Worm (Caenorhabditis elegans) whole organism, L1 larva: ENCODE data around the gene clec-208.

ENCODE experiments used
- C34B4.2 ChIP-seq: sonication (generic microtip); optimal IDR thresholded peaks from 2 replicates; lab custom pipeline; 2017; ENCODE audit warnings: mild to moderate bottlenecking, missing genetic modification characterization, missing compliant biosample characterization
- F16B12.6 ChIP-seq: fragments of 150-350 bp; optimal IDR thresholded peaks from 2 replicates; lab custom pipeline; 2014; ENCODE audit warnings: missing biosample characterization, missing genetic modification characterization
- aha-1 ChIP-seq: fragments of 150-350 bp; optimal IDR thresholded peaks from 2 replicates; lab custom pipeline; 2014; ENCODE audit warnings: missing biosample characterization, missing genetic modification characterization
- aly-2 ChIP-seq: fragments of 150-350 bp; optimal IDR thresholded peaks from 2 replicates; lab custom pipeline; 2014; ENCODE audit warnings: missing biosample characterization, missing genetic modification characterization
- ama-1 ChIP-seq: fragments of 150-350 bp; optimal IDR thresholded peaks from 2 replicates; lab custom pipeline; 2014
- blmp-1 ChIP-seq: fragments of 150-350 bp; optimal IDR thresholded peaks from 2 replicates; lab custom pipeline; 2014; ENCODE audit warnings: missing biosample characterization, missing genetic modification characterization
- ceh-63 ChIP-seq: fragments of 200-800 bp; sonication (Bioruptor generic); optimal IDR thresholded peaks from 2 replicates; lab custom pipeline; 2018; ENCODE audit warnings: mild to moderate bottlenecking, missing genetic modification characterization, missing compliant biosample characterization
- ceh-82 ChIP-seq, 3 experiments: fragments of 150-350 bp in 1 of 3; sonication (generic microtip) in 2 of 3; optimal IDR thresholded peaks; 2 replicates each; lab custom pipeline; 2014 to 2017; ENCODE audit warnings: missing biosample characterization in 3 of 3, missing genetic modification characterization in 3 of 3
- ceh-88 ChIP-seq: fragments of 200-800 bp; sonication (Bioruptor generic); IDR thresholded peaks from 2 replicates; pipeline ENCODE4 v1.3.6; 2022; ENCODE audit warnings: missing genetic modification characterization, missing compliant biosample characterization
- ceh-90 ChIP-seq: sonication (generic microtip); optimal IDR thresholded peaks from 2 replicates; lab custom pipeline; 2016; ENCODE audit warnings: missing genetic modification characterization, missing compliant biosample characterization
- ces-1 ChIP-seq: fragments of 150-350 bp; optimal IDR thresholded peaks from 2 replicates; lab custom pipeline; 2014; ENCODE audit warnings: missing biosample characterization, missing genetic modification reagents, missing genetic modification characterization
- dpl-1 ChIP-seq, 3 experiments: fragments of 150-350 bp in 2 of 3; sonication (generic microtip) in 1 of 3; optimal IDR thresholded peaks; 2 replicates each; lab custom pipeline; 2014 to 2017; ENCODE audit warnings: missing biosample characterization in 3 of 3, missing genetic modification characterization in 3 of 3, missing genetic modification reagents in 3 of 3
- dsc-1 ChIP-seq: sonication (generic microtip); optimal IDR thresholded peaks from 2 replicates; lab custom pipeline; 2016; ENCODE audit warnings: mild to moderate bottlenecking, missing genetic modification characterization, missing compliant biosample characterization
- efl-1 ChIP-seq, 4 experiments: fragments of 150-350 bp; optimal IDR thresholded peaks in 3 of 4; peaks in 1 of 4; 1 replicate in 1 of 4; 2 replicates in 3 of 4; lab custom pipeline; 2014; ENCODE audit warnings: missing biosample characterization in 2 of 4, missing genetic modification characterization in 2 of 4, missing genetic modification reagents in 2 of 4
- egl-13 ChIP-seq: sonication (generic microtip); optimal IDR thresholded peaks from 2 replicates; lab custom pipeline; 2016; ENCODE audit warnings: missing genotype, missing genetic modification reagents, missing genetic modification characterization, missing compliant biosample characterization
- egl-27 ChIP-seq, 2 experiments: fragments of 150-350 bp in 1 of 2; sonication (generic microtip); optimal IDR thresholded peaks; 3 replicates each; lab custom pipeline; 2017 to 2018; ENCODE audit warnings: missing biosample characterization in 2 of 2, missing genetic modification characterization in 2 of 2, missing genetic modification reagents in 2 of 2
- elt-2 ChIP-seq: sonication (generic microtip); optimal IDR thresholded peaks from 2 replicates; lab custom pipeline; 2016; ENCODE audit warnings: missing genetic modification characterization, mild to moderate bottlenecking, inconsistent platforms, missing compliant biosample characterization, missing genetic modification reagents
- elt-3 ChIP-seq, 6 experiments: fragments of 150-350 bp in 1 of 6; sonication (generic microtip); optimal IDR thresholded peaks; 2 replicates each; lab custom pipeline; 2017 to 2018; ENCODE audit warnings: missing biosample characterization in 6 of 6, missing genetic modification characterization in 6 of 6, inconsistent platforms in 1 of 6
- ets-5 ChIP-seq: fragments of 200-800 bp; sonication (Bioruptor generic); IDR thresholded peaks from 2 replicates; pipeline ENCODE4 v1.3.6; 2022; ENCODE audit warnings: missing genetic modification characterization, missing compliant biosample characterization
- fkh-4 ChIP-seq: sonication (generic microtip); optimal IDR thresholded peaks from 2 replicates; lab custom pipeline; 2016; ENCODE audit warnings: missing compliant biosample characterization, missing genetic modification characterization, borderline replicate concordance
- fkh-8 ChIP-seq: sonication (generic microtip); optimal IDR thresholded peaks from 2 replicates; lab custom pipeline; 2016; ENCODE audit warnings: mild to moderate bottlenecking, missing genetic modification characterization, missing compliant biosample characterization
- fos-1 ChIP-seq: fragments of 150-350 bp; optimal IDR thresholded peaks from 2 replicates; lab custom pipeline; 2014; ENCODE audit warnings: missing biosample characterization, missing genetic modification characterization
- hlh-17 ChIP-seq: fragments of 200-800 bp; sonication (Bioruptor generic); optimal IDR thresholded peaks from 2 replicates; lab custom pipeline; 2018; ENCODE audit warnings: missing genetic modification characterization, mild to moderate bottlenecking, missing compliant biosample characterization, moderate library complexity, borderline replicate concordance
- hpl-2 ChIP-seq: fragments of 150-350 bp; optimal IDR thresholded peaks from 2 replicates; lab custom pipeline; 2014; ENCODE audit warnings: missing biosample characterization, missing genetic modification reagents, missing genetic modification characterization
- irx-1 ChIP-seq: sonication (generic microtip); optimal IDR thresholded peaks from 2 replicates; lab custom pipeline; 2016; ENCODE audit warnings: missing genetic modification characterization, missing compliant biosample characterization
- lin-13 ChIP-seq: fragments of 150-350 bp; optimal IDR thresholded peaks from 2 replicates; lab custom pipeline; 2014; ENCODE audit warnings: missing biosample characterization, missing genetic modification reagents, missing genetic modification characterization
- lin-14 ChIP-seq: fragments of 200-800 bp; sonication (Bioruptor generic); optimal IDR thresholded peaks from 2 replicates; lab custom pipeline; 2018; ENCODE audit warnings: mild to moderate bottlenecking, missing genetic modification characterization, moderate library complexity, missing compliant biosample characterization
- lin-35 ChIP-seq, 2 experiments: fragments of 150-350 bp; optimal IDR thresholded peaks; 2 replicates each; lab custom pipeline; 2014; ENCODE audit warnings: missing biosample characterization in 2 of 2, missing genetic modification characterization in 2 of 2, missing genetic modification reagents in 2 of 2
- lin-39 ChIP-seq: fragments of 150-350 bp; optimal IDR thresholded peaks from 2 replicates; lab custom pipeline; 2014; ENCODE audit warnings: missing biosample characterization, missing genetic modification reagents, missing genetic modification characterization
- lir-3 ChIP-seq: sonication (generic microtip); optimal IDR thresholded peaks from 2 replicates; lab custom pipeline; 2016; ENCODE audit warnings: mild to moderate bottlenecking, missing genetic modification characterization, moderate library complexity, missing compliant biosample characterization; ENCODE audit not compliant: poor library complexity
- lsy-2 ChIP-seq, 2 experiments: fragments of 150-350 bp; optimal IDR thresholded peaks; 2 replicates each; lab custom pipeline; 2014; ENCODE audit warnings: missing biosample characterization in 2 of 2, missing genetic modification characterization in 2 of 2
- mab-9 ChIP-seq: fragments of 200-800 bp; sonication (Bioruptor generic); IDR thresholded peaks from 2 replicates; pipeline ENCODE4 v1.3.6; 2022; ENCODE audit warnings: missing genetic modification reagents, missing genetic modification characterization, missing compliant biosample characterization
- mef-2 ChIP-seq: fragments of 150-350 bp; optimal IDR thresholded peaks from 2 replicates; lab custom pipeline; 2014; ENCODE audit warnings: missing biosample characterization, missing genetic modification characterization
- mep-1 ChIP-seq: fragments of 150-350 bp; optimal IDR thresholded peaks from 2 replicates; lab custom pipeline; 2014; ENCODE audit warnings: missing biosample characterization, missing genetic modification characterization
- nhr-20 ChIP-seq: sonication (generic microtip); optimal IDR thresholded peaks from 2 replicates; lab custom pipeline; 2016; ENCODE audit warnings: mild to moderate bottlenecking, missing genetic modification characterization, missing compliant biosample characterization
- nhr-47 ChIP-seq: sonication (generic microtip); optimal IDR thresholded peaks from 2 replicates; lab custom pipeline; 2016; ENCODE audit warnings: mild to moderate bottlenecking, missing genetic modification characterization, moderate library complexity, missing compliant biosample characterization
- nhr-71 ChIP-seq: sonication (generic microtip); optimal IDR thresholded peaks from 2 replicates; lab custom pipeline; 2016; ENCODE audit warnings: mild to moderate bottlenecking, missing genetic modification characterization, moderate library complexity, missing compliant biosample characterization
- nhr-84 ChIP-seq: sonication (generic microtip); optimal IDR thresholded peaks from 2 replicates; lab custom pipeline; 2017; ENCODE audit warnings: missing biosample characterization, missing genetic modification characterization
- nhr-85 ChIP-seq: sonication (generic microtip); peaks from one replicate; lab custom pipeline; 2016; ENCODE audit warnings: missing genetic modification characterization, inconsistent platforms, missing compliant biosample characterization
- nhr-90 ChIP-seq: sonication (generic microtip); optimal IDR thresholded peaks from 2 replicates; lab custom pipeline; 2016; ENCODE audit warnings: mild to moderate bottlenecking, missing genetic modification characterization, missing compliant biosample characterization; ENCODE audit not compliant: poor library complexity
- pqm-1 ChIP-seq: sonication (generic microtip); optimal IDR thresholded peaks from 3 replicates; lab custom pipeline; 2017; ENCODE audit warnings: missing biosample characterization, missing genetic modification characterization
- rnt-1 ChIP-seq: sonication (generic microtip); optimal IDR thresholded peaks from 2 replicates; lab custom pipeline; 2016; ENCODE audit warnings: mild to moderate bottlenecking, missing genetic modification characterization, moderate library complexity, missing compliant biosample characterization
- skn-1 ChIP-seq: fragments of 150-350 bp; optimal IDR thresholded peaks from 2 replicates; lab custom pipeline; 2014; ENCODE audit warnings: missing biosample characterization, missing genetic modification characterization
- snu-23 ChIP-seq: sonication (generic microtip); optimal IDR thresholded peaks from 2 replicates; lab custom pipeline; 2016; ENCODE audit warnings: missing genetic modification characterization, missing compliant biosample characterization
- unc-130 ChIP-seq: fragments of 150-350 bp; optimal IDR thresholded peaks from 2 replicates; lab custom pipeline; 2017; ENCODE audit warnings: missing biosample characterization, missing genetic modification characterization, inconsistent platforms
- unc-30 ChIP-seq: sonication (generic microtip); optimal IDR thresholded peaks from 2 replicates; lab custom pipeline; 2017; ENCODE audit warnings: missing biosample characterization, missing genetic modification characterization
- unc-62 ChIP-seq: fragments of 150-350 bp; optimal IDR thresholded peaks from 2 replicates; lab custom pipeline; 2014; ENCODE audit warnings: missing biosample characterization, missing genetic modification reagents, missing genetic modification characterization
- vab-15 ChIP-seq: sonication (generic microtip); optimal IDR thresholded peaks from 2 replicates; lab custom pipeline; 2017; ENCODE audit warnings: missing genotype, mild to moderate bottlenecking, missing genetic modification characterization, missing compliant biosample characterization
- xbp-1 ChIP-seq: sonication (generic microtip); optimal IDR thresholded peaks from 2 replicates; lab custom pipeline; 2016; ENCODE audit warnings: missing genetic modification characterization, missing compliant biosample characterization
- zag-1 ChIP-seq: fragments of 150-350 bp; optimal IDR thresholded peaks from 2 replicates; lab custom pipeline; 2014; ENCODE audit warnings: missing biosample characterization, missing genetic modification characterization
- ztf-11 ChIP-seq, 2 experiments: sonication (generic microtip); optimal IDR thresholded peaks; 2 replicates each; lab custom pipeline; 2016 to 2017; ENCODE audit warnings: missing genetic modification characterization in 2 of 2, missing biosample characterization in 1 of 2, missing compliant biosample characterization in 1 of 2
- ztf-4 ChIP-seq: fragments of 150-350 bp; optimal IDR thresholded peaks from 2 replicates; lab custom pipeline; 2014; ENCODE audit warnings: missing biosample characterization, missing genetic modification characterization

Gene clec-208

ce11 chrV:2055765-2056504, 41.8 kb upstream of the clec-208 start:
- TF ChIP-seq irx-1 (tag; lab: Kevin White, UChicago) (no peak), ces-1 (no peak), snu-23 (GFP tag; lab: Kevin White, UChicago) (peak; percentile 33), elt-3 (tag; optimal IDR thresholded peaks at IDR 0.05; lab: Kevin White, UChicago) (no peak), F16B12.6 (peak; percentile 60), lin-35 (GFP tag; optimal IDR thresholded peaks at IDR 0.05; lab: Kevin White, UChicago) (no peak), ama-1 (lab: Kevin White, UChicago) (no peak), mep-1 (peak; percentile 17), nhr-90 (tag; lab: Kevin White, UChicago) (no peak), nhr-85 (tag; lab: Kevin White, UChicago) (peak; percentile 56), efl-1 (optimal IDR thresholded peaks at IDR 0.05; lab: Kevin White, UChicago) (peak; percentile 17 to 19), efl-1 (GFP tag; optimal IDR thresholded peaks at IDR 0.05 in 1 of 2; lab: Kevin White, UChicago) (no peak), fos-1 (tag; lab: Kevin White, UChicago) (no peak), mef-2 (tag; lab: Kevin White, UChicago) (no peak), egl-27 (tag; optimal IDR thresholded peaks at IDR 0.05; lab: Kevin White, UChicago) (no peak), ztf-11 (tag; optimal IDR thresholded peaks at IDR 0.05; lab: Kevin White, UChicago) (no peak), nhr-84 (no peak), aly-2 (no peak), hpl-2 (no peak), vab-15 (no peak), blmp-1 (peak; percentile 47), dsc-1 (peak; percentile 15), ceh-90 (tag; lab: Kevin White, UChicago) (no peak), fkh-8 (tag; lab: Kevin White, UChicago) (peak; percentile 15), ceh-88 (no peak), lir-3 (tag; lab: Kevin White, UChicago) (no peak), nhr-71 (tag; lab: Kevin White, UChicago) (peak; percentile 8), pqm-1 (tag; lab: Kevin White, UChicago) (no peak), hlh-17 (GFP tag; lab: Kevin White, UChicago) (no peak), skn-1 (no peak), fkh-4 (no peak), aha-1 (tag; lab: Kevin White, UChicago) (no peak), ceh-82 (tag; optimal IDR thresholded peaks at IDR 0.05; lab: Kevin White, UChicago) (no peak), unc-30 (tag; lab: Kevin White, UChicago) (no peak), rnt-1 (tag; lab: Kevin White, UChicago) (no peak), unc-130 (tag; lab: Kevin White, UChicago) (no peak), elt-2 (tag; lab: Kevin White, UChicago) (peak; percentile 12), lin-14 (GFP tag; lab: Kevin White, UChicago) (peak; percentile 87), lsy-2 (tag; optimal IDR thresholded peaks at IDR 0.05; lab: Kevin White, UChicago) (peak in 1 of 2 experiments; percentile 20), mab-9 (GFP tag; lab: Robert Waterston, UW) (no peak), xbp-1 (tag; lab: Kevin White, UChicago) (no peak), nhr-20 (peak; percentile 33), egl-13 (no peak)
- TF ChIP-seq, all 84 proteins: peak for 13

- TF ChIP-seq mep-1 (no peak), unc-62 (GFP tag; lab: Kevin White, UChicago) (no peak), mab-9 (GFP tag; lab: Robert Waterston, UW) (no peak), aly-2 (no peak), lin-39 (tag; lab: Kevin White, UChicago) (no peak), ets-5 (GFP tag; lab: Robert Waterston, UW) (no peak), nhr-47 (tag; lab: Kevin White, UChicago) (no peak), fos-1 (tag; lab: Kevin White, UChicago) (no peak), nhr-90 (tag; lab: Kevin White, UChicago) (no peak), snu-23 (GFP tag; lab: Kevin White, UChicago) (no peak), ztf-4 (no peak), C34B4.2 (no peak), skn-1 (peak; percentile 99), lin-13 (GFP tag; lab: Kevin White, UChicago) (no peak), nhr-20 (peak; percentile 39), nhr-71 (tag; lab: Kevin White, UChicago) (peak; percentile 8), ceh-63 (no peak), dpl-1 (GFP tag; optimal IDR thresholded peaks at IDR 0.05; lab: Kevin White, UChicago) (no peak), zag-1 (tag; lab: Kevin White, UChicago) (no peak)
Observed at ce11 chrV:2057324-2057723, 40.4 kb upstream of the clec-208 start, which contains the start of gene comt-3. comt-3 (plus strand) TSS chrV:2057537.
